Worm (Caenorhabditis elegans) whole organism, young adult: ENCODE data around the gene Y54G11A.19.

Experiments used
- B0019.2 ChIP-seq: fragments of 200-800 bp; sonication (Bioruptor generic); conservative IDR thresholded peaks from 2 replicates; pipeline ENCODE4 v1.3.6; 2022; ENCODE audit warnings: missing genetic modification reagents, missing genetic modification characterization, missing compliant biosample characterization
- B0336.3 ChIP-seq: fragments of 200-800 bp; sonication (Bioruptor generic); IDR thresholded peaks from 2 replicates; pipeline ENCODE4 v1.3.6; 2022; ENCODE audit warnings: missing genetic modification characterization, missing compliant biosample characterization
- C06A6.2 ChIP-seq: fragments of 200-800 bp; sonication (Bioruptor generic); conservative IDR thresholded peaks from 2 replicates; pipeline ENCODE4 v1.3.6; 2022; ENCODE audit warnings: missing genetic modification characterization, missing compliant biosample characterization
- F10E7.11 ChIP-seq: sonication (generic microtip); optimal IDR thresholded peaks from 2 replicates; lab custom pipeline; 2017; ENCODE audit warnings: mild to moderate bottlenecking, missing genetic modification characterization, moderate library complexity, missing compliant biosample characterization
- F22D6.2 ChIP-seq: sonication (generic microtip); optimal IDR thresholded peaks from 2 replicates; lab custom pipeline; 2016; ENCODE audit warnings: mild to moderate bottlenecking, missing genetic modification characterization, missing compliant biosample characterization
- F33H1.4 ChIP-seq: fragments of 200-800 bp; sonication (Bioruptor generic); IDR thresholded peaks from 2 replicates; pipeline ENCODE4 v1.3.6; 2022; ENCODE audit warnings: missing genetic modification reagents, missing genetic modification characterization, missing compliant biosample characterization
- F39B2.1 ChIP-seq: fragments of 200-800 bp; sonication (Bioruptor generic); IDR thresholded peaks from 2 replicates; pipeline ENCODE4 v1.3.6; 2022; ENCODE audit warnings: missing genetic modification reagents, missing genetic modification characterization, missing compliant biosample characterization
- K12H6.12 ChIP-seq: fragments of 200-800 bp; sonication (Bioruptor generic); optimal IDR thresholded peaks from 2 replicates; lab custom pipeline; 2018; ENCODE audit warnings: mild to moderate bottlenecking, missing genetic modification characterization, missing compliant biosample characterization
- Y53G8AR.9 ChIP-seq: fragments of 200-800 bp; sonication (Bioruptor generic); conservative IDR thresholded peaks from 2 replicates; pipeline ENCODE4 v1.3.6; 2022; ENCODE audit warnings: missing genetic modification reagents, missing genetic modification characterization, missing compliant biosample characterization
- Y79H2A.3 ChIP-seq: fragments of 200-800 bp; sonication (Bioruptor generic); conservative IDR thresholded peaks from 2 replicates; pipeline ENCODE4 v1.3.6; 2022; ENCODE audit warnings: missing genetic modification reagents, missing genetic modification characterization, missing compliant biosample characterization
- aptf-2 ChIP-seq: fragments of 200-800 bp; sonication (Bioruptor generic); conservative IDR thresholded peaks from 2 replicates; pipeline ENCODE4 v1.3.6; 2022; ENCODE audit warnings: missing genetic modification reagents, missing genetic modification characterization, missing compliant biosample characterization
- athp-1 ChIP-seq: sonication (generic microtip); optimal IDR thresholded peaks from 2 replicates; lab custom pipeline; 2017; ENCODE audit warnings: mild to moderate bottlenecking, missing genetic modification characterization, missing compliant biosample characterization
- attf-6 ChIP-seq: fragments of 200-800 bp; sonication (Bioruptor generic); IDR thresholded peaks from 2 replicates; pipeline ENCODE4 v1.3.6; 2022; ENCODE audit warnings: missing genetic modification reagents, missing genetic modification characterization, missing compliant biosample characterization
- cebp-1 ChIP-seq, 2 experiments: fragments of 200-800 bp in 1 of 2; sonication (Bioruptor generic) in 1 of 2; sonication (generic microtip) in 1 of 2; IDR thresholded peaks in 1 of 2; optimal IDR thresholded peaks in 1 of 2; 2 replicates each; pipeline versions ENCODE4 v1.3.6 to Lab custom; 2017 to 2022; ENCODE audit warnings: missing compliant biosample characterization in 2 of 2, missing genetic modification characterization in 2 of 2, mild to moderate bottlenecking in 1 of 2, missing genetic modification reagents in 1 of 2, moderate library complexity in 1 of 2
- cebp-2 ChIP-seq: fragments of 200-800 bp; sonication (Bioruptor generic); IDR thresholded peaks from 2 replicates; pipeline ENCODE4 v1.3.6; 2022; ENCODE audit warnings: missing genetic modification characterization, missing compliant biosample characterization
- ceh-100 ChIP-seq: fragments of 200-800 bp; sonication (Bioruptor generic); IDR thresholded peaks from 2 replicates; pipeline ENCODE4 v1.3.6; 2022; ENCODE audit warnings: missing genetic modification reagents, missing genetic modification characterization, missing compliant biosample characterization
- ceh-27 ChIP-seq: fragments of 200-800 bp; sonication (Bioruptor generic); optimal IDR thresholded peaks from 2 replicates; lab custom pipeline; 2018; ENCODE audit warnings: mild to moderate bottlenecking, missing genetic modification characterization, moderate library complexity, missing compliant biosample characterization
- ceh-40 ChIP-seq: fragments of 200-800 bp; sonication (Bioruptor generic); IDR thresholded peaks from 2 replicates; pipeline ENCODE4 v1.3.6; 2022; ENCODE audit warnings: missing genetic modification characterization, missing compliant biosample characterization
- ceh-58 ChIP-seq: fragments of 200-800 bp; sonication (Bioruptor generic); IDR thresholded peaks from 2 replicates; pipeline ENCODE4 v1.3.6; 2022; ENCODE audit warnings: missing genetic modification characterization, missing compliant biosample characterization
- ceh-91 ChIP-seq: fragments of 200-800 bp; sonication (Bioruptor generic); IDR thresholded peaks from 2 replicates; pipeline ENCODE4 v1.3.6; 2022; ENCODE audit warnings: missing genetic modification reagents, missing genetic modification characterization, missing compliant biosample characterization
- chd-7 ChIP-seq: sonication (generic microtip); optimal IDR thresholded peaks from 2 replicates; lab custom pipeline; 2016; ENCODE audit warnings: mild to moderate bottlenecking, missing genetic modification characterization, moderate library complexity, missing compliant biosample characterization
- dpl-1 ChIP-seq: fragments of 150-350 bp; optimal IDR thresholded peaks from 2 replicates; lab custom pipeline; 2014; ENCODE audit warnings: missing biosample characterization, missing genetic modification reagents, missing genetic modification characterization
- egrh-3 ChIP-seq: fragments of 200-800 bp; sonication (Bioruptor generic); IDR thresholded peaks from 2 replicates; pipeline ENCODE4 v1.3.6; 2022; ENCODE audit warnings: missing genetic modification reagents, missing genetic modification characterization, missing compliant biosample characterization
- him-1 ChIP-seq: sonication (generic microtip); optimal IDR thresholded peaks from 2 replicates; lab custom pipeline; 2016; ENCODE audit warnings: missing genotype, missing genetic modification reagents, missing genetic modification characterization, missing compliant biosample characterization
- hlh-26 ChIP-seq: fragments of 200-800 bp; sonication (Bioruptor generic); conservative IDR thresholded peaks from 2 replicates; pipeline ENCODE4 v1.3.6; 2022; ENCODE audit warnings: missing genetic modification reagents, missing genetic modification characterization, missing compliant biosample characterization
- hrde-1 ChIP-seq: sonication (generic microtip); optimal IDR thresholded peaks from 2 replicates; lab custom pipeline; 2016; ENCODE audit warnings: missing genetic modification characterization, mild to moderate bottlenecking, missing compliant biosample characterization, moderate library complexity, missing genotype, missing genetic modification reagents, borderline replicate concordance
- hsf-1 ChIP-seq: fragments of 200-800 bp; sonication (Bioruptor generic); IDR thresholded peaks from 2 replicates; pipeline ENCODE4 v1.3.6; 2022; ENCODE audit warnings: missing genetic modification reagents, missing genetic modification characterization, missing compliant biosample characterization
- lin-26 ChIP-seq: fragments of 200-800 bp; sonication (Bioruptor generic); IDR thresholded peaks from 2 replicates; pipeline ENCODE4 v1.3.6; 2022; ENCODE audit warnings: missing genetic modification reagents, missing genetic modification characterization, missing compliant biosample characterization
- lir-1 ChIP-seq: fragments of 200-800 bp; sonication (Bioruptor generic); conservative IDR thresholded peaks from 2 replicates; pipeline ENCODE4 v1.3.6; 2022; ENCODE audit warnings: missing genetic modification reagents, missing genetic modification characterization, missing compliant biosample characterization
- lsl-1 ChIP-seq: fragments of 200-800 bp; sonication (Bioruptor generic); optimal IDR thresholded peaks from 2 replicates; lab custom pipeline; 2018; ENCODE audit warnings: mild to moderate bottlenecking, missing genetic modification characterization, moderate library complexity, missing compliant biosample characterization
- lsy-27 ChIP-seq: sonication (generic microtip); optimal IDR thresholded peaks from 2 replicates; lab custom pipeline; 2017; ENCODE audit warnings: missing genetic modification characterization, mild to moderate bottlenecking, missing compliant biosample characterization, antibody characterized with exemption, missing genotype, borderline replicate concordance; ENCODE audit not compliant: insufficient read depth
- madf-6 ChIP-seq: fragments of 200-800 bp; sonication (Bioruptor generic); IDR thresholded peaks from 2 replicates; pipeline ENCODE4 v1.3.6; 2022; ENCODE audit warnings: missing genetic modification reagents, missing genetic modification characterization, missing compliant biosample characterization
- mcd-1 ChIP-seq: fragments of 200-800 bp; sonication (Bioruptor generic); IDR thresholded peaks from 2 replicates; pipeline ENCODE4 v1.3.6; 2022; ENCODE audit warnings: missing genetic modification reagents, missing genetic modification characterization, missing compliant biosample characterization
- nhr-179 ChIP-seq: sonication (generic microtip); optimal IDR thresholded peaks from 2 replicates; lab custom pipeline; 2016; ENCODE audit warnings: mild to moderate bottlenecking, missing genetic modification characterization, missing compliant biosample characterization
- nhr-27 ChIP-seq: fragments of 200-800 bp; sonication (Bioruptor generic); optimal IDR thresholded peaks from 2 replicates; lab custom pipeline; 2018; ENCODE audit warnings: mild to moderate bottlenecking, missing genetic modification characterization, moderate library complexity, missing compliant biosample characterization
- pbrm-1 ChIP-seq: fragments of 200-800 bp; sonication (Bioruptor generic); IDR thresholded peaks from 2 replicates; pipeline ENCODE4 v1.3.6; 2022; ENCODE audit warnings: missing genetic modification reagents, missing genetic modification characterization, missing compliant biosample characterization
- repo-1 ChIP-seq: sonication (generic microtip); optimal IDR thresholded peaks from 2 replicates; lab custom pipeline; 2017; ENCODE audit warnings: mild to moderate bottlenecking, missing genetic modification characterization, missing compliant biosample characterization
- sea-2 ChIP-seq: fragments of 200-800 bp; sonication (Bioruptor generic); IDR thresholded peaks from 2 replicates; pipeline ENCODE4 v1.3.6; 2022; ENCODE audit warnings: missing genetic modification characterization, missing compliant biosample characterization
- snpc-1.1 ChIP-seq: sonication (generic microtip); optimal IDR thresholded peaks from 2 replicates; lab custom pipeline; 2017; ENCODE audit warnings: missing genetic modification characterization, mild to moderate bottlenecking, missing compliant biosample characterization, antibody characterized with exemption, moderate library complexity, missing genotype, missing genetic modification reagents; ENCODE audit not compliant: insufficient read depth
- sptf-2 ChIP-seq: fragments of 200-800 bp; sonication (Bioruptor generic); optimal IDR thresholded peaks from 2 replicates; lab custom pipeline; 2018; ENCODE audit warnings: mild to moderate bottlenecking, missing genetic modification characterization, missing compliant biosample characterization
- tbp1 ChIP-seq: fragments of 200-800 bp; sonication (Bioruptor generic); optimal IDR thresholded peaks from 2 replicates; lab custom pipeline; 2018; ENCODE audit warnings: mild to moderate bottlenecking, missing genetic modification characterization, missing compliant biosample characterization
- tlf-1 ChIP-seq: fragments of 200-800 bp; sonication (Bioruptor generic); optimal IDR thresholded peaks from 2 replicates; lab custom pipeline; 2018; ENCODE audit warnings: mild to moderate bottlenecking, missing genetic modification characterization, missing compliant biosample characterization
- zim-3 ChIP-seq: sonication (generic microtip); optimal IDR thresholded peaks from 2 replicates; lab custom pipeline; 2017; ENCODE audit warnings: mild to moderate bottlenecking, missing genetic modification characterization, moderate library complexity, missing compliant biosample characterization
- ztf-25 ChIP-seq: fragments of 200-800 bp; sonication (Bioruptor generic); IDR thresholded peaks from 2 replicates; pipeline ENCODE4 v1.3.6; 2022; ENCODE audit warnings: missing genetic modification reagents, missing genetic modification characterization, missing compliant biosample characterization

Gene Y54G11A.19

ce11 chrII:14255850-14256249 is 829 bp downstream of the Y54G11A.19 start (continued):
- TF ChIP-seq Y79H2A.3 (no peak), F39B2.1 (GFP tag; lab: Robert Waterston, UW) (no peak), him-1 (peak; percentile 37), zim-3 (tag; lab: Kevin White, UChicago) (no peak), madf-6 (GFP tag; lab: Robert Waterston, UW) (no peak), hrde-1 (peak; percentile 65), lsl-1 (GFP tag; lab: Kevin White, UChicago) (peak; percentile 67), chd-7 (no peak), cebp-1 (GFP tag; IDR thresholded peaks at IDR 0.05; lab: Robert Waterston, UW) (0 out of 2 replicates have a peak, but pooled peaks have one; percentile 8), cebp-1 (tag; optimal IDR thresholded peaks at IDR 0.05; lab: Kevin White, UChicago) (no peak), nhr-179 (tag; lab: Kevin White, UChicago) (no peak), cebp-2 (GFP tag; lab: Robert Waterston, UW) (no peak), hsf-1 (GFP tag; lab: Robert Waterston, UW) (no peak), ceh-100 (GFP tag; lab: Robert Waterston, UW) (no peak), snpc-1.1 (tag; lab: Kevin White, UChicago) (no peak), repo-1 (peak; percentile 19)
- TF ChIP-seq, all 124 proteins: peak for 12

DNA sequence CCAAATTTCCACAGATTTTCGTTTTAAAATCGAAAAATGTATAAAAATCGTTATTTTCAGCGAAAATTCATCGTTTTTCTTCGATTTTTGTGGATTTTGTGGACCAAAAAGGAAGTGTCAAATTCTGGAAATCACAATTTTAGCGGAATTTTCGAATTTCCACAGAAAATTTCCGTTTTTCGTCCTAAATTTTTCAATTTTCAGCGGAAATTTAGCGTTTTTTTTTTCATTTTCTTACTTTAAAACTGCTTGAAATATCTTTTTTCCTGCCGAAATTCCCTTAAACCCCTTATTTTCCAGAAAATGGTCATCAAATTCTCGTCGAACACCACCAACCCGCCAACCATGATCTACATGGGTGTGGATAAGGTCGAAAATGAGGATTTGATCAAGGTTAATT is 4.6 kb downstream of the Y54G11A.19 start, which contains the start of gene Y54G11A.2:
Gene Y54G11A.2, plus strand, starts transcription at position 301 of the 400 bp plus-strand sequence.
- TF ChIP-seq aptf-2 (no peak), B0019.2 (GFP tag; lab: Robert Waterston, UW) (no peak), ceh-91 (GFP tag; lab: Robert Waterston, UW) (no peak), nhr-27 (tag; lab: Kevin White, UChicago) (no peak), ceh-27 (GFP tag; lab: Kevin White, UChicago) (no peak), mcd-1 (GFP tag; lab: Robert Waterston, UW) (no peak), B0336.3 (GFP tag; lab: Robert Waterston, UW) (no peak), lir-1 (GFP tag; lab: Robert Waterston, UW) (no peak), F22D6.2 (tag; lab: Kevin White, UChicago) (no peak), lin-26 (GFP tag; lab: Robert Waterston, UW) (no peak), egrh-3 (no peak), Y79H2A.3 (no peak), repo-1 (no peak), dpl-1 (GFP tag; lab: Kevin White, UChicago) (no peak), nhr-179 (tag; lab: Kevin White, UChicago) (no peak), attf-6 (no peak)

- TF ChIP-seq ceh-58 (peak; percentile 76; the same call in 1 of the 2 replicates), lsy-27 (no peak), ztf-25 (GFP tag; lab: Robert Waterston, UW) (0 out of 2 replicates have a peak, but pooled peaks have one; percentile 63), K12H6.12 (tag; lab: Kevin White, UChicago) (peak; percentile 88), athp-1 (tag; lab: Kevin White, UChicago) (peak; percentile 85), pbrm-1 (GFP tag; lab: Robert Waterston, UW) (peak; percentile 76), F10E7.11 (peak; percentile 88), hlh-26 (GFP tag; lab: Robert Waterston, UW) (no peak), tlf-1 (GFP tag; lab: Kevin White, UChicago) (peak; percentile 96), Y53G8AR.9 (GFP tag; lab: Robert Waterston, UW) (peak; percentile 93), F33H1.4 (peak; percentile 57), sptf-2 (GFP tag; lab: Kevin White, UChicago) (no peak), sea-2 (GFP tag; lab: Robert Waterston, UW) (0 out of 2 replicates have a peak, but pooled peaks have one; percentile 67), tbp1 (GFP tag; lab: Kevin White, UChicago) (peak; percentile 66), nhr-27 (tag; lab: Kevin White, UChicago) (peak; percentile 65), zim-3 (tag; lab: Kevin White, UChicago) (peak; percentile 88), mcd-1 (GFP tag; lab: Robert Waterston, UW) (peak; percentile 88), lir-1 (GFP tag; lab: Robert Waterston, UW) (peak; percentile 82), ceh-40 (peak; percentile 52; the same call in 1 of the 2 replicates), C06A6.2 (GFP tag; lab: Robert Waterston, UW) (peak; percentile 91)
These were observed 5.2 kb downstream of the Y54G11A.19 start for ce11 chrII:14251400-14251940.
